Worm (Caenorhabditis elegans) whole organism, L1 larva: ENCODE measurements around the gene xpf-1.

Experiments
- C34B4.2 ChIP-seq: sonication (generic microtip); optimal IDR thresholded peaks from 2 replicates; lab custom pipeline; 2017; ENCODE audit warnings: mild to moderate bottlenecking, missing genetic modification characterization, missing compliant biosample characterization
- aha-1 ChIP-seq: fragments of 150-350 bp; optimal IDR thresholded peaks from 2 replicates; lab custom pipeline; 2014; ENCODE audit warnings: missing biosample characterization, missing genetic modification characterization
- alr-1 ChIP-seq: fragments of 200-800 bp; sonication (Bioruptor generic); optimal IDR thresholded peaks from 2 replicates; lab custom pipeline; 2018; ENCODE audit warnings: borderline replicate concordance, mild to moderate bottlenecking, missing genetic modification characterization, missing compliant biosample characterization
- aly-2 ChIP-seq: fragments of 150-350 bp; optimal IDR thresholded peaks from 2 replicates; lab custom pipeline; 2014; ENCODE audit warnings: missing biosample characterization, missing genetic modification characterization
- blmp-1 ChIP-seq: fragments of 150-350 bp; optimal IDR thresholded peaks from 2 replicates; lab custom pipeline; 2014; ENCODE audit warnings: missing biosample characterization, missing genetic modification characterization
- ceh-8 ChIP-seq: fragments of 200-800 bp; sonication (Bioruptor generic); optimal IDR thresholded peaks from 2 replicates; lab custom pipeline; 2018; ENCODE audit warnings: mild to moderate bottlenecking, missing genetic modification characterization, moderate library complexity, missing compliant biosample characterization
- ceh-82 ChIP-seq, 3 experiments: fragments of 150-350 bp in 1 of 3; sonication (generic microtip) in 2 of 3; optimal IDR thresholded peaks; 2 replicates each; lab custom pipeline; 2014 to 2017; ENCODE audit warnings: missing biosample characterization in 3 of 3, missing genetic modification characterization in 3 of 3
- ceh-88 ChIP-seq: fragments of 200-800 bp; sonication (Bioruptor generic); IDR thresholded peaks from 2 replicates; pipeline ENCODE4 v1.3.6; 2022; ENCODE audit warnings: missing genetic modification characterization, missing compliant biosample characterization
- ceh-90 ChIP-seq: sonication (generic microtip); optimal IDR thresholded peaks from 2 replicates; lab custom pipeline; 2016; ENCODE audit warnings: missing genetic modification characterization, missing compliant biosample characterization
- dpl-1 ChIP-seq, 3 experiments: fragments of 150-350 bp in 2 of 3; sonication (generic microtip) in 1 of 3; optimal IDR thresholded peaks; 2 replicates each; lab custom pipeline; 2014 to 2017; ENCODE audit warnings: missing biosample characterization in 3 of 3, missing genetic modification characterization in 3 of 3, missing genetic modification reagents in 3 of 3
- dsc-1 ChIP-seq: sonication (generic microtip); optimal IDR thresholded peaks from 2 replicates; lab custom pipeline; 2016; ENCODE audit warnings: mild to moderate bottlenecking, missing genetic modification characterization, missing compliant biosample characterization
- efl-3 ChIP-seq: fragments of 200-800 bp; sonication (Bioruptor generic); optimal IDR thresholded peaks from 2 replicates; lab custom pipeline; 2018; ENCODE audit warnings: mild to moderate bottlenecking, missing genetic modification characterization, missing compliant biosample characterization
- egl-27 ChIP-seq, 2 experiments: fragments of 150-350 bp in 1 of 2; sonication (generic microtip); optimal IDR thresholded peaks; 3 replicates each; lab custom pipeline; 2017 to 2018; ENCODE audit warnings: missing biosample characterization in 2 of 2, missing genetic modification characterization in 2 of 2, missing genetic modification reagents in 2 of 2
- elt-2 ChIP-seq: sonication (generic microtip); optimal IDR thresholded peaks from 2 replicates; lab custom pipeline; 2016; ENCODE audit warnings: missing genetic modification characterization, mild to moderate bottlenecking, inconsistent platforms, missing compliant biosample characterization, missing genetic modification reagents
- elt-3 ChIP-seq, 6 experiments: fragments of 150-350 bp in 1 of 6; sonication (generic microtip); optimal IDR thresholded peaks; 2 replicates each; lab custom pipeline; 2017 to 2018; ENCODE audit warnings: missing biosample characterization in 6 of 6, missing genetic modification characterization in 6 of 6, inconsistent platforms in 1 of 6
- fkh-4 ChIP-seq: sonication (generic microtip); optimal IDR thresholded peaks from 2 replicates; lab custom pipeline; 2016; ENCODE audit warnings: missing compliant biosample characterization, missing genetic modification characterization, borderline replicate concordance
- fkh-8 ChIP-seq: sonication (generic microtip); optimal IDR thresholded peaks from 2 replicates; lab custom pipeline; 2016; ENCODE audit warnings: mild to moderate bottlenecking, missing genetic modification characterization, missing compliant biosample characterization
- grh-1 ChIP-seq: fragments of 200-800 bp; sonication (Bioruptor generic); IDR thresholded peaks from 2 replicates; pipeline ENCODE4 v1.3.6; 2022; ENCODE audit warnings: missing genetic modification reagents, missing genetic modification characterization, missing compliant biosample characterization
- hlh-17 ChIP-seq: fragments of 200-800 bp; sonication (Bioruptor generic); optimal IDR thresholded peaks from 2 replicates; lab custom pipeline; 2018; ENCODE audit warnings: missing genetic modification characterization, mild to moderate bottlenecking, missing compliant biosample characterization, moderate library complexity, borderline replicate concordance
- irx-1 ChIP-seq: sonication (generic microtip); optimal IDR thresholded peaks from 2 replicates; lab custom pipeline; 2016; ENCODE audit warnings: missing genetic modification characterization, missing compliant biosample characterization
- lin-13 ChIP-seq: fragments of 150-350 bp; optimal IDR thresholded peaks from 2 replicates; lab custom pipeline; 2014; ENCODE audit warnings: missing biosample characterization, missing genetic modification reagents, missing genetic modification characterization
- lin-14 ChIP-seq: fragments of 200-800 bp; sonication (Bioruptor generic); optimal IDR thresholded peaks from 2 replicates; lab custom pipeline; 2018; ENCODE audit warnings: mild to moderate bottlenecking, missing genetic modification characterization, moderate library complexity, missing compliant biosample characterization
- lin-15B ChIP-seq: fragments of 150-350 bp; sonication (generic microtip); optimal IDR thresholded peaks from 3 replicates; lab custom pipeline; 2014; ENCODE audit warnings: missing biosample characterization, missing genetic modification characterization
- lin-39 ChIP-seq: fragments of 150-350 bp; optimal IDR thresholded peaks from 2 replicates; lab custom pipeline; 2014; ENCODE audit warnings: missing biosample characterization, missing genetic modification reagents, missing genetic modification characterization
- lsy-2 ChIP-seq, 2 experiments: fragments of 150-350 bp; optimal IDR thresholded peaks; 2 replicates each; lab custom pipeline; 2014; ENCODE audit warnings: missing biosample characterization in 2 of 2, missing genetic modification characterization in 2 of 2
- mab-9 ChIP-seq: fragments of 200-800 bp; sonication (Bioruptor generic); IDR thresholded peaks from 2 replicates; pipeline ENCODE4 v1.3.6; 2022; ENCODE audit warnings: missing genetic modification reagents, missing genetic modification characterization, missing compliant biosample characterization
- mdl-1 ChIP-seq, 2 experiments: fragments of 150-350 bp; optimal IDR thresholded peaks; 2 replicates each; lab custom pipeline; 2014 to 2017; ENCODE audit warnings: missing biosample characterization in 2 of 2, missing genetic modification characterization in 2 of 2, inconsistent platforms in 1 of 2
- mef-2 ChIP-seq: fragments of 150-350 bp; optimal IDR thresholded peaks from 2 replicates; lab custom pipeline; 2014; ENCODE audit warnings: missing biosample characterization, missing genetic modification characterization
- nhr-11 ChIP-seq: fragments of 150-350 bp; optimal IDR thresholded peaks from 2 replicates; lab custom pipeline; 2014; ENCODE audit warnings: missing biosample characterization, missing genetic modification characterization
- nhr-19 ChIP-seq: fragments of 200-800 bp; sonication (Bioruptor generic); conservative IDR thresholded peaks from 2 replicates; pipeline ENCODE4 v1.3.6; 2022; ENCODE audit warnings: missing genetic modification characterization, missing compliant biosample characterization
- nhr-20 ChIP-seq: sonication (generic microtip); optimal IDR thresholded peaks from 2 replicates; lab custom pipeline; 2016; ENCODE audit warnings: mild to moderate bottlenecking, missing genetic modification characterization, missing compliant biosample characterization
- nhr-28 ChIP-seq: fragments of 150-350 bp; optimal IDR thresholded peaks from 2 replicates; lab custom pipeline; 2014; ENCODE audit warnings: missing biosample characterization, missing genetic modification characterization
- nhr-47 ChIP-seq: sonication (generic microtip); optimal IDR thresholded peaks from 2 replicates; lab custom pipeline; 2016; ENCODE audit warnings: mild to moderate bottlenecking, missing genetic modification characterization, moderate library complexity, missing compliant biosample characterization
- nhr-76 ChIP-seq: sonication (generic microtip); optimal IDR thresholded peaks from 2 replicates; lab custom pipeline; 2017; ENCODE audit warnings: missing biosample characterization, missing genetic modification characterization
- nhr-77 ChIP-seq: fragments of 150-350 bp; optimal IDR thresholded peaks from 2 replicates; lab custom pipeline; 2014; ENCODE audit warnings: missing biosample characterization, missing genetic modification characterization
- nhr-84 ChIP-seq: sonication (generic microtip); optimal IDR thresholded peaks from 2 replicates; lab custom pipeline; 2017; ENCODE audit warnings: missing biosample characterization, missing genetic modification characterization
- nhr-85 ChIP-seq: sonication (generic microtip); peaks from one replicate; lab custom pipeline; 2016; ENCODE audit warnings: missing genetic modification characterization, inconsistent platforms, missing compliant biosample characterization
- nhr-90 ChIP-seq: sonication (generic microtip); optimal IDR thresholded peaks from 2 replicates; lab custom pipeline; 2016; ENCODE audit warnings: mild to moderate bottlenecking, missing genetic modification characterization, missing compliant biosample characterization; ENCODE audit not compliant: poor library complexity
- pag-3 ChIP-seq: sonication (generic microtip); optimal IDR thresholded peaks from 2 replicates; lab custom pipeline; 2017; ENCODE audit warnings: missing genetic modification characterization, mild to moderate bottlenecking, missing compliant biosample characterization, antibody characterized with exemption, borderline replicate concordance; ENCODE audit not compliant: insufficient read depth
- pax-3 ChIP-seq: fragments of 200-800 bp; sonication (Bioruptor generic); optimal IDR thresholded peaks from 2 replicates; lab custom pipeline; 2018; ENCODE audit warnings: mild to moderate bottlenecking, missing genetic modification characterization, moderate library complexity, missing compliant biosample characterization
- skn-1 ChIP-seq: fragments of 150-350 bp; optimal IDR thresholded peaks from 2 replicates; lab custom pipeline; 2014; ENCODE audit warnings: missing biosample characterization, missing genetic modification characterization
- sptf-1 ChIP-seq: fragments of 150-350 bp; optimal IDR thresholded peaks from 2 replicates; lab custom pipeline; 2014; ENCODE audit warnings: missing biosample characterization, missing genetic modification characterization
- sup-37 ChIP-seq: fragments of 200-800 bp; sonication (Bioruptor generic); optimal IDR thresholded peaks from 2 replicates; lab custom pipeline; 2018; ENCODE audit warnings: mild to moderate bottlenecking, missing genetic modification characterization, missing compliant biosample characterization
- swsn-7 ChIP-seq: sonication (generic microtip); optimal IDR thresholded peaks from 2 replicates; lab custom pipeline; 2016; ENCODE audit warnings: missing genetic modification characterization, missing compliant biosample characterization
- unc-130 ChIP-seq: fragments of 150-350 bp; optimal IDR thresholded peaks from 2 replicates; lab custom pipeline; 2017; ENCODE audit warnings: missing biosample characterization, missing genetic modification characterization, inconsistent platforms
- unc-30 ChIP-seq: sonication (generic microtip); optimal IDR thresholded peaks from 2 replicates; lab custom pipeline; 2017; ENCODE audit warnings: missing biosample characterization, missing genetic modification characterization
- unc-62 ChIP-seq: fragments of 150-350 bp; optimal IDR thresholded peaks from 2 replicates; lab custom pipeline; 2014; ENCODE audit warnings: missing biosample characterization, missing genetic modification reagents, missing genetic modification characterization
- unc-86 ChIP-seq: sonication (generic microtip); optimal IDR thresholded peaks from 2 replicates; lab custom pipeline; 2016; ENCODE audit warnings: missing genetic modification characterization, missing compliant biosample characterization
- vab-15 ChIP-seq: sonication (generic microtip); optimal IDR thresholded peaks from 2 replicates; lab custom pipeline; 2017; ENCODE audit warnings: missing genotype, mild to moderate bottlenecking, missing genetic modification characterization, missing compliant biosample characterization
- xbp-1 ChIP-seq: sonication (generic microtip); optimal IDR thresholded peaks from 2 replicates; lab custom pipeline; 2016; ENCODE audit warnings: missing genetic modification characterization, missing compliant biosample characterization

Gene xpf-1

ce11 chrII:11733850-11734249, 37.9 kb downstream of the xpf-1 start:
- no peak for TF ChIP-seq ceh-82 (tag; optimal IDR thresholded peaks at IDR 0.05; lab: Kevin White, UChicago)
- peak; percentile 44 for TF ChIP-seq lin-14 (GFP tag; lab: Kevin White, UChicago)
- peak; percentile 29 for TF ChIP-seq nhr-85 (tag; lab: Kevin White, UChicago)

DNA sequence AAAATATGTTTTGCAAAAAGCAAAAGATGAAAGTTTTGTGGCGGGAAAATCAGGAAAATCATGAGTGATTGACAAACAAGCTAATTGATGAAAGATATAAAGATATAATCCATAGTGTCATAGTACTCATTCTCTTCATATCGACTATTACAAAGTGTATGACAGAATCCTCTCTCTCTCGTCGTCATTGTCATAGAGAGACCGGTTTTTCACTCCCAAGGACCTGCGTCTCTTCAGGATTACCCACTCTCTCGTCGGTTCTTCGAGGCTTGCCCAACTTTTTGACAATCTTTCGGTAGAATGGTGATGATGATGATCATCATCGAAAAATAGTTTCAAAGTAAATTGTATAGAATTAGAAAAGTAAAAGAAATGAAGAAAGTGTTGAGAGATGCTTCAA, 41.4 kb downstream of the xpf-1 start:
- TF ChIP-seq unc-30 (no peak), fkh-8 (tag; lab: Kevin White, UChicago) (no peak), vab-15 (tag; lab: Kevin White, UChicago) (no peak), mab-9 (no peak), skn-1 (tag; lab: Kevin White, UChicago) (peak; percentile 24), efl-3 (GFP tag; lab: Kevin White, UChicago) (no peak), aha-1 (tag; lab: Kevin White, UChicago) (no peak), ceh-88 (GFP tag; lab: Robert Waterston, UW) (no peak), pag-3 (no peak), elt-3 (tag; optimal IDR thresholded peaks at IDR 0.05; lab: Kevin White, UChicago) (peak in 4 of 6 experiments; percentile 9 to 75 (median 52)), swsn-7 (tag; lab: Kevin White, UChicago) (peak; percentile 22), sptf-1 (tag; lab: Kevin White, UChicago) (no peak), mef-2 (tag; lab: Kevin White, UChicago) (no peak), unc-86 (tag; lab: Kevin White, UChicago) (no peak), ceh-90 (tag; lab: Kevin White, UChicago) (no peak), pax-3 (no peak), lin-39 (tag; lab: Kevin White, UChicago) (no peak), nhr-11 (tag; lab: Kevin White, UChicago) (no peak), nhr-19 (peak; percentile 41; the same call in 1 of the 2 replicates), xbp-1 (peak; percentile 20), lin-13 (GFP tag; lab: Kevin White, UChicago) (no peak), dpl-1 (GFP tag; optimal IDR thresholded peaks at IDR 0.05; lab: Kevin White, UChicago) (peak in 1 of 3 experiments; percentile 30), C34B4.2 (tag; lab: Kevin White, UChicago) (no peak), ceh-8 (no peak), hlh-17 (GFP tag; lab: Kevin White, UChicago) (no peak), fkh-4 (tag; lab: Kevin White, UChicago) (no peak), nhr-76 (tag; lab: Kevin White, UChicago) (no peak), irx-1 (tag; lab: Kevin White, UChicago) (no peak), blmp-1 (tag; lab: Kevin White, UChicago) (peak; percentile 84), lsy-2 (tag; optimal IDR thresholded peaks at IDR 0.05; lab: Kevin White, UChicago) (peak; percentile 41 to 53), sup-37 (GFP tag; lab: Kevin White, UChicago) (no peak), dsc-1 (tag; lab: Kevin White, UChicago) (no peak), unc-62 (GFP tag; lab: Kevin White, UChicago) (no peak), nhr-20 (peak; percentile 74), nhr-77 (tag; lab: Kevin White, UChicago) (no peak), elt-2 (no peak), ceh-82 (tag; optimal IDR thresholded peaks at IDR 0.05; lab: Kevin White, UChicago) (no peak), nhr-85 (tag; lab: Kevin White, UChicago) (peak; percentile 93), grh-1 (peak; percentile 96), unc-130 (tag; lab: Kevin White, UChicago) (no peak), nhr-90 (tag; lab: Kevin White, UChicago) (peak; percentile 62), aly-2 (no peak), nhr-47 (tag; lab: Kevin White, UChicago) (peak; percentile 16), nhr-84 (tag; lab: Kevin White, UChicago) (no peak), lin-15B (tag; lab: Kevin White, UChicago) (no peak), nhr-28 (tag; lab: Kevin White, UChicago) (no peak), alr-1 (tag; lab: Kevin White, UChicago) (no peak), egl-27 (tag; optimal IDR thresholded peaks at IDR 0.05; lab: Kevin White, UChicago) (no peak), mdl-1 (tag; optimal IDR thresholded peaks at IDR 0.05; lab: Kevin White, UChicago) (peak in 1 of 2 experiments; percentile 18)
